Fruit fly (Drosophila melanogaster) Kc167 (cell line): Measurements from ENCODE around the gene Ulp1.

Source experiments
- Myc ChIP-seq: fragments of >200 bp; optimal IDR thresholded peaks from 2 replicates; lab custom pipeline; 2017; ENCODE audit warnings: missing external identifiers
- Sin3A ChIP-seq: fragments of >200 bp; optimal IDR thresholded peaks from 2 replicates; lab custom pipeline; 2018; ENCODE audit warnings: missing external identifiers
- psq ChIP-seq: fragments of >200 bp; optimal IDR thresholded peaks from 2 replicates; lab custom pipeline; 2017; ENCODE audit warnings: missing external identifiers
- ttk ChIP-seq: sonication (Bioruptor generic); optimal IDR thresholded peaks from 2 replicates; lab custom pipeline; 2017; ENCODE audit warnings: missing external identifiers

- no peak for TF ChIP-seq psq
- TF ChIP-seq ttk (lab: Kevin White, UChicago): no peak
- TF ChIP-seq Myc (lab: Kevin White, UChicago): no peak
- TF ChIP-seq Sin3A (lab: Kevin White, UChicago): no peak
These were observed 36.1 kb downstream of the Ulp1 start for dm6 chrX:19171926-19172325.
